Comparison of ENCODE assay signal across 1 fruit fly cellular context in genomic region chr3L:3301171-3301738, dm6.
A peak's percentile ranks its signal among the peaks of the same experiment; 100 is the strongest.
TF ChIP-seq lines count a peak whose summit lies in the region.

No protein-coding gene starts in this region.

TF ChIP-seq in whole organism, embryonic, 481 proteins besides CTCF, POLR2A, EP300 and RAD21 (continued from another document and continues in another):
- TF ChIP-seq Usf (GFP tag; optimal IDR thresholded peaks at IDR 0.05; lab: Kevin White, UChicago) (peak; percentile 62), Hr78 (GFP tag; optimal IDR thresholded peaks at IDR 0.05; lab: Kevin White, UChicago) (peak in 1 of 2 experiments; percentile 41), mam (GFP tag; optimal IDR thresholded peaks at IDR 0.05; lab: Kevin White, UChicago) (peak; percentile 92), usp (GFP tag; optimal IDR thresholded peaks at IDR 0.05; lab: Kevin White, UChicago) (no peak), mld (GFP tag; IDR thresholded peaks at IDR 0.05; lab: Robert Waterston, UW; ENCODE audit: partially characterized antibody) (no peak), maf-S (GFP tag; optimal IDR thresholded peaks at IDR 0.05; lab: Kevin White, UChicago) (peak; percentile 92), inv (GFP tag; IDR thresholded peaks at IDR 0.05; lab: Robert Waterston, UW; ENCODE audit: partially characterized antibody) (no peak), ind (GFP tag; optimal IDR thresholded peaks at IDR 0.05; lab: Kevin White, UChicago) (peak; percentile 91), dimm (GFP tag; IDR thresholded peaks at IDR 0.05; lab: Robert Waterston, UW) (peak; percentile 84), zfh1 (GFP tag; IDR thresholded peaks at IDR 0.05; lab: Robert Waterston, UW) (peak; percentile 89), zen2 (GFP tag; IDR thresholded peaks at IDR 0.05; lab: Robert Waterston, UW; ENCODE audit: partially characterized antibody) (no peak), CG15601 (tag; optimal IDR thresholded peaks at IDR 0.05; lab: Kevin White, UChicago) (peak; percentile 88), HLH54F (GFP tag; optimal IDR thresholded peaks at IDR 0.05; lab: Kevin White, UChicago) (peak; percentile 84), CG1233 (GFP tag; optimal IDR thresholded peaks at IDR 0.05; lab: Kevin White, UChicago) (peak; percentile 90), CG42726 (GFP tag; IDR thresholded peaks at IDR 0.05; lab: Robert Waterston, UW; ENCODE audit: partially characterized antibody) (no peak), CG11085 (GFP tag; IDR thresholded peaks at IDR 0.05; lab: Robert Waterston, UW) (peak; percentile 68), amos (GFP tag; IDR thresholded peaks at IDR 0.05; lab: Robert Waterston, UW; ENCODE audit: partially characterized antibody) (no peak), CG33557 (GFP tag; optimal IDR thresholded peaks at IDR 0.05; lab: Kevin White, UChicago) (peak; percentile 68), CG2120 (GFP tag; optimal IDR thresholded peaks at IDR 0.05; lab: Kevin White, UChicago) (peak; percentile 94), CG33213 (GFP tag; optimal IDR thresholded peaks at IDR 0.05; lab: Kevin White, UChicago) (peak; percentile 79), CG9932 (GFP tag; IDR thresholded peaks at IDR 0.05; lab: Robert Waterston, UW) (peak; percentile 70), gsb-n (tag; optimal IDR thresholded peaks at IDR 0.05; lab: Kevin White, UChicago) (peak; percentile 88), Spps (tag; optimal IDR thresholded peaks at IDR 0.05; lab: Kevin White, UChicago) (peak; percentile 71), CG6813 (GFP tag; optimal IDR thresholded peaks at IDR 0.05; lab: Kevin White, UChicago) (peak; percentile 89), CG15514 (GFP tag; optimal IDR thresholded peaks at IDR 0.05; lab: Kevin White, UChicago) (peak; percentile 86), croc (GFP tag; conservative IDR thresholded peaks at IDR 0.05; lab: Robert Waterston, UW) (peak; percentile 76), Lhr (GFP tag; optimal IDR thresholded peaks at IDR 0.05; lab: Kevin White, UChicago) (peak; percentile 66), CG18619 (GFP tag; optimal IDR thresholded peaks at IDR 0.05; lab: Kevin White, UChicago) (peak; percentile 83), knrl (GFP tag; IDR thresholded peaks at IDR 0.05; lab: Robert Waterston, UW; ENCODE audit: partially characterized antibody) (no peak), stc (GFP tag; IDR thresholded peaks at IDR 0.05; lab: Robert Waterston, UW) (peak; percentile 95), Stat92E (GFP tag; optimal IDR thresholded peaks at IDR 0.05; lab: Kevin White, UChicago) (peak in 2 of 3 experiments; percentile 26 to 37), cwo (GFP tag; optimal IDR thresholded peaks at IDR 0.05; lab: Kevin White, UChicago) (peak; percentile 92), lbe (GFP tag; optimal IDR thresholded peaks at IDR 0.05; lab: Kevin White, UChicago) (peak; percentile 42), ATbp (GFP tag; optimal IDR thresholded peaks at IDR 0.05; lab: Kevin White, UChicago) (peak; percentile 91), CG32532 (GFP tag; IDR thresholded peaks at IDR 0.05; lab: Robert Waterston, UW) (peak; percentile 89), CG4328 (GFP tag; optimal IDR thresholded peaks at IDR 0.05; lab: Kevin White, UChicago) (peak; percentile 79), CG10654 (GFP tag; optimal IDR thresholded peaks at IDR 0.05; lab: Kevin White, UChicago) (peak; percentile 81), sd (tag; optimal IDR thresholded peaks at IDR 0.05; lab: Kevin White, UChicago) (peak; percentile 81), Hmr (GFP tag; optimal IDR thresholded peaks at IDR 0.05; lab: Kevin White, UChicago) (peak; percentile 94), ftz-f1 (GFP tag; optimal IDR thresholded peaks at IDR 0.05; lab: Kevin White, UChicago) (no peak), Dfd (GFP tag; optimal IDR thresholded peaks at IDR 0.05; lab: Kevin White, UChicago) (no peak), vnd (GFP tag; IDR thresholded peaks at IDR 0.05; lab: Robert Waterston, UW; ENCODE audit: partially characterized antibody) (no peak), psq (GFP tag; optimal IDR thresholded peaks at IDR 0.05; lab: Kevin White, UChicago) (peak; percentile 60), HLH4C (GFP tag; IDR thresholded peaks at IDR 0.05; lab: Robert Waterston, UW; ENCODE audit: partially characterized antibody) (no peak), Doc3 (GFP tag; IDR thresholded peaks at IDR 0.05; lab: Robert Waterston, UW; ENCODE audit: partially characterized antibody) (no peak), Poxn (GFP tag; IDR thresholded peaks at IDR 0.05; lab: Robert Waterston, UW) (peak; percentile 70), Atf-2 (GFP tag; optimal IDR thresholded peaks at IDR 0.05; lab: Kevin White, UChicago) (peak; percentile 86), sob (GFP tag; IDR thresholded peaks at IDR 0.05; lab: Robert Waterston, UW) (peak; percentile 94), Drgx (GFP tag; IDR thresholded peaks at IDR 0.05; lab: Robert Waterston, UW) (peak; percentile 73), nerfin-2 (GFP tag; IDR thresholded peaks at IDR 0.05; lab: Robert Waterston, UW; ENCODE audit: partially characterized antibody) (no peak), gfzf (GFP tag; optimal IDR thresholded peaks at IDR 0.05; lab: Kevin White, UChicago) (no peak), CG6175 (GFP tag; IDR thresholded peaks at IDR 0.05; lab: Robert Waterston, UW) (peak; percentile 91), sim (GFP tag; IDR thresholded peaks at IDR 0.05; lab: Robert Waterston, UW) (peak; percentile 84), ttk (GFP tag; IDR thresholded peaks at IDR 0.05; lab: Robert Waterston, UW) (peak; percentile 85), CG2129 (GFP tag; IDR thresholded peaks at IDR 0.05; lab: Robert Waterston, UW; ENCODE audit: partially characterized antibody) (no peak), CG7987 (GFP tag; optimal IDR thresholded peaks at IDR 0.05; lab: Kevin White, UChicago) (peak; percentile 76), toy (GFP tag; IDR thresholded peaks at IDR 0.05; lab: Robert Waterston, UW) (peak; percentile 82), fru (optimal IDR thresholded peaks at IDR 0.05; lab: Kevin White, UChicago) (no peak), Abd-B (GFP tag; optimal IDR thresholded peaks at IDR 0.05; lab: Kevin White, UChicago) (peak; percentile 85), gsb (GFP tag; IDR thresholded peaks at IDR 0.05; lab: Robert Waterston, UW) (peak; percentile 82), CG17612 (GFP tag; IDR thresholded peaks at IDR 0.05; lab: Robert Waterston, UW) (peak; percentile 60; the same call in 1 of the 2 replicates), B-H1 (GFP tag; IDR thresholded peaks at IDR 0.05; lab: Robert Waterston, UW) (peak; percentile 79), CG9876 (GFP tag; optimal IDR thresholded peaks at IDR 0.05; lab: Kevin White, UChicago) (peak; percentile 77), ERR (GFP tag; optimal IDR thresholded peaks at IDR 0.05; lab: Kevin White, UChicago) (peak; percentile 83), CG5180 (GFP tag; optimal IDR thresholded peaks at IDR 0.05; lab: Kevin White, UChicago) (peak; percentile 86), CG12071 (GFP tag; optimal IDR thresholded peaks at IDR 0.05; lab: Kevin White, UChicago) (peak; percentile 89), Xrp1 (GFP tag; IDR thresholded peaks at IDR 0.05; lab: Robert Waterston, UW) (peak; percentile 91), Oli (tag; optimal IDR thresholded peaks at IDR 0.05; lab: Kevin White, UChicago) (peak; percentile 94), vfl (GFP tag; optimal IDR thresholded peaks at IDR 0.05; lab: Kevin White, UChicago) (peak; percentile 73), CG1832 (GFP tag; optimal IDR thresholded peaks at IDR 0.05; lab: Kevin White, UChicago) (no peak), Adf1 (GFP tag; IDR thresholded peaks at IDR 0.05; lab: Robert Waterston, UW) (peak; percentile 77), cad (GFP tag; optimal IDR thresholded peaks at IDR 0.05; lab: Kevin White, UChicago) (no peak), pum (GFP tag; optimal IDR thresholded peaks at IDR 0.05; lab: Kevin White, UChicago) (peak; percentile 84), CG17802 (tag; optimal IDR thresholded peaks at IDR 0.05; lab: Kevin White, UChicago) (peak; percentile 57), CG30431 (GFP tag; optimal IDR thresholded peaks at IDR 0.05; lab: Kevin White, UChicago) (peak; percentile 71), Hr51 (GFP tag; optimal IDR thresholded peaks at IDR 0.05; lab: Kevin White, UChicago) (peak; percentile 80 to 97), CG12744 (GFP tag; optimal IDR thresholded peaks at IDR 0.05; lab: Kevin White, UChicago) (peak; percentile 79), tgo (GFP tag; IDR thresholded peaks at IDR 0.05; lab: Robert Waterston, UW) (peak; percentile 93), tup (GFP tag; optimal IDR thresholded peaks at IDR 0.05; lab: Kevin White, UChicago) (peak; percentile 77), Neu2 (GFP tag; optimal IDR thresholded peaks at IDR 0.05; lab: Kevin White, UChicago; ENCODE audit: borderline replicate concordance) (no peak), crp (GFP tag; optimal IDR thresholded peaks at IDR 0.05; lab: Kevin White, UChicago) (peak in 1 of 2 experiments; percentile 51), CG30403 (GFP tag; optimal IDR thresholded peaks at IDR 0.05; lab: Kevin White, UChicago) (peak; percentile 93), btn (GFP tag; optimal IDR thresholded peaks at IDR 0.05; lab: Kevin White, UChicago) (peak; percentile 74), Sry-δ (GFP tag; optimal IDR thresholded peaks at IDR 0.05; lab: Kevin White, UChicago) (peak; percentile 56), CG11696 (GFP tag; IDR thresholded peaks at IDR 0.05; lab: Robert Waterston, UW) (peak; percentile 73), Gsc (GFP tag; IDR thresholded peaks at IDR 0.05; lab: Robert Waterston, UW) (peak; percentile 58; the same call in 1 of the 2 replicates), abd-A (tag; optimal IDR thresholded peaks at IDR 0.05; lab: Kevin White, UChicago) (peak; percentile 5), CG10274 (GFP tag; optimal IDR thresholded peaks at IDR 0.05; lab: Kevin White, UChicago) (peak; percentile 56), Six4 (GFP tag; optimal IDR thresholded peaks at IDR 0.05; lab: Kevin White, UChicago) (peak; percentile 89), dan (GFP tag; IDR thresholded peaks at IDR 0.05; lab: Robert Waterston, UW) (peak; percentile 32; the same call in 1 of the 2 replicates), gcm (GFP tag; optimal IDR thresholded peaks at IDR 0.05; lab: Kevin White, UChicago) (peak; percentile 93), Fer1 (GFP tag; optimal IDR thresholded peaks at IDR 0.05; lab: Kevin White, UChicago) (peak; percentile 96), hb (GFP tag; IDR thresholded peaks at IDR 0.05; lab: Robert Waterston, UW; ENCODE audit: partially characterized antibody) (no peak), Fer2 (tag; optimal IDR thresholded peaks at IDR 0.05; lab: Kevin White, UChicago) (peak; percentile 68), otp (GFP tag; IDR thresholded peaks at IDR 0.05; lab: Robert Waterston, UW) (peak; percentile 90), CG17385 (GFP tag; optimal IDR thresholded peaks at IDR 0.05; lab: Kevin White, UChicago) (peak; percentile 91), org-1 (GFP tag; optimal IDR thresholded peaks at IDR 0.05; lab: Kevin White, UChicago) (peak; percentile 89), NK7.1 (GFP tag; optimal IDR thresholded peaks at IDR 0.05; lab: Kevin White, UChicago) (peak; percentile 90), Hsf (GFP tag; optimal IDR thresholded peaks at IDR 0.05; lab: Kevin White, UChicago) (peak; percentile 93), CG31441 (GFP tag; IDR thresholded peaks at IDR 0.05; lab: Robert Waterston, UW) (peak; percentile 95), Deaf1 (tag; optimal IDR thresholded peaks at IDR 0.05; lab: Kevin White, UChicago) (peak; percentile 77), klu (GFP tag; IDR thresholded peaks at IDR 0.05; lab: Robert Waterston, UW) (peak; percentile 73; the same call in 1 of the 2 replicates), CG12942 (GFP tag; optimal IDR thresholded peaks at IDR 0.05; lab: Kevin White, UChicago) (peak; percentile 84), da (GFP tag; optimal IDR thresholded peaks at IDR 0.05; lab: Kevin White, UChicago) (peak; percentile 60), CG4404 (GFP tag; IDR thresholded peaks at IDR 0.05; lab: Robert Waterston, UW) (peak; percentile 59), trem (tag; optimal IDR thresholded peaks at IDR 0.05; lab: Kevin White, UChicago) (peak; percentile 87), CG18011 (GFP tag; optimal IDR thresholded peaks at IDR 0.05; lab: Kevin White, UChicago) (peak; percentile 74), Hmx (GFP tag; optimal IDR thresholded peaks at IDR 0.05; lab: Kevin White, UChicago) (peak; percentile 78), sens-2 (GFP tag; IDR thresholded peaks at IDR 0.05; lab: Robert Waterston, UW) (peak; percentile 90), Antp (GFP tag; optimal IDR thresholded peaks at IDR 0.05; lab: Kevin White, UChicago) (peak; percentile 82), CG7928 (GFP tag; optimal IDR thresholded peaks at IDR 0.05; lab: Kevin White, UChicago) (peak; percentile 29), CG14710 (tag; optimal IDR thresholded peaks at IDR 0.05; lab: Kevin White, UChicago) (peak; percentile 88), MESR4 (GFP tag; optimal IDR thresholded peaks at IDR 0.05; lab: Kevin White, UChicago) (peak; percentile 31), CG13424 (tag; optimal IDR thresholded peaks at IDR 0.05; lab: Kevin White, UChicago) (peak; percentile 94), CG6654 (GFP tag; optimal IDR thresholded peaks at IDR 0.05; lab: Kevin White, UChicago) (peak; percentile 67), jing (GFP tag; optimal IDR thresholded peaks at IDR 0.05; lab: Kevin White, UChicago) (peak; percentile 86), CG11247 (GFP tag; IDR thresholded peaks at IDR 0.05; lab: Robert Waterston, UW) (peak; percentile 85), br (optimal IDR thresholded peaks at IDR 0.05; lab: Kevin White, UChicago) (no peak), p53 (GFP tag; optimal IDR thresholded peaks at IDR 0.05; lab: Kevin White, UChicago) (peak; percentile 75), CG10565 (GFP tag; optimal IDR thresholded peaks at IDR 0.05; lab: Kevin White, UChicago) (peak; percentile 56), CG12104 (GFP tag; optimal IDR thresholded peaks at IDR 0.05; lab: Kevin White, UChicago) (peak; percentile 91), HmgZ (tag; optimal IDR thresholded peaks at IDR 0.05; lab: Kevin White, UChicago) (peak; percentile 91), CG16779 (GFP tag; IDR thresholded peaks at IDR 0.05; lab: Robert Waterston, UW) (peak; percentile 61; the same call in 1 of the 2 replicates), D19B (GFP tag; optimal IDR thresholded peaks at IDR 0.05; lab: Kevin White, UChicago) (peak; percentile 74), nom (GFP tag; optimal IDR thresholded peaks at IDR 0.05; lab: Kevin White, UChicago) (no peak), CG15479 (GFP tag; optimal IDR thresholded peaks at IDR 0.05; lab: Kevin White, UChicago) (peak; percentile 67), aop (GFP tag; IDR thresholded peaks at IDR 0.05; lab: Robert Waterston, UW) (peak; percentile 55; the same call in 1 of the 2 replicates), sug (tag; optimal IDR thresholded peaks at IDR 0.05; lab: Kevin White, UChicago) (peak; percentile 89), CG1647 (GFP tag; optimal IDR thresholded peaks at IDR 0.05; lab: Kevin White, UChicago) (peak; percentile 85)
